Worm (Caenorhabditis elegans): ENCODE measurements around the gene bcl-7.
A peak's percentile ranks its signal among the peaks of the same experiment; 100 is the strongest.

bcl-7 gene

ce11 chrIII:5940525-5940974 lies 14.7 kb downstream of the bcl-7 start (continued):
- no peak for TF ChIP-seq F49E8.2 (tag; optimal IDR thresholded peaks at IDR 0.05; ENCODE audit: borderline replicate concordance)
- peak; percentile 17; the same call in 1 of the 2 replicates for TF ChIP-seq ceh-20 (GFP tag; IDR thresholded peaks at IDR 0.05)
- TF ChIP-seq daf-16 (GFP tag; optimal IDR thresholded peaks at IDR 0.05): no peak
- peak; percentile 36 for TF ChIP-seq daf-16 (tag; optimal IDR thresholded peaks at IDR 0.05)
- peak; percentile 30; the same call in 1 of the 2 replicates for TF ChIP-seq dmd-8 (GFP tag; IDR thresholded peaks at IDR 0.05)
- TF ChIP-seq snpc-1.2 (GFP tag; IDR thresholded peaks at IDR 0.05): peak; percentile 13; the same call in 1 of the 2 replicates
- no peak for TF ChIP-seq nhr-48 (tag; optimal IDR thresholded peaks at IDR 0.05)
- no peak for TF ChIP-seq aly-2 (tag; optimal IDR thresholded peaks at IDR 0.05)
- no peak for TF ChIP-seq attf-4 (tag; optimal IDR thresholded peaks at IDR 0.05)
- TF ChIP-seq zag-1 (tag; optimal IDR thresholded peaks at IDR 0.05): no peak
- TF ChIP-seq duxl-1 (tag; optimal IDR thresholded peaks at IDR 0.05; ENCODE audit: poor library complexity): peak; percentile 67
- TF ChIP-seq daf-19 (GFP tag; conservative IDR thresholded peaks at IDR 0.05): 0 out of 2 replicates have a peak, but pooled peaks have one; percentile 21
- no peak for TF ChIP-seq ztf-11 (tag; optimal IDR thresholded peaks at IDR 0.05)
- no peak for TF ChIP-seq nhr-102 (tag; optimal IDR thresholded peaks at IDR 0.05)
- no peak for TF ChIP-seq snpc-4 (tag; optimal IDR thresholded peaks at IDR 0.05)
- peak; percentile 96 for TF ChIP-seq mdl-1 (tag; optimal IDR thresholded peaks at IDR 0.05)
- peak; percentile 71 for TF ChIP-seq ctbp-1 (GFP tag; IDR thresholded peaks at IDR 0.05)
- peak; percentile 50 to 60 for TF ChIP-seq lsy-2 (tag; optimal IDR thresholded peaks at IDR 0.05)

- TF ChIP-seq daf-12 (tag; optimal IDR thresholded peaks at IDR 0.05): no peak
- TF ChIP-seq hmg-1.1 (GFP tag; IDR thresholded peaks at IDR 0.05): 0 out of 2 replicates have a peak, but pooled peaks have one; percentile 13
- TF ChIP-seq set-16 (GFP tag; IDR thresholded peaks at IDR 0.05): 0 out of 2 replicates have a peak, but pooled peaks have one; percentile 10
- no peak for TF ChIP-seq php-3 (GFP tag; IDR thresholded peaks at IDR 0.05)
- TF ChIP-seq lir-3 (tag; optimal IDR thresholded peaks at IDR 0.05): no peak
- TF ChIP-seq daf-8 (GFP tag; IDR thresholded peaks at IDR 0.05): no peak
- no peak for TF ChIP-seq rbr-2 (tag; optimal IDR thresholded peaks at IDR 0.05)
- no peak for TF ChIP-seq dpl-1 (GFP tag; optimal IDR thresholded peaks at IDR 0.05)
- peak; percentile 5; the same call in 1 of the 2 replicates for TF ChIP-seq pha-4 (GFP tag; IDR thresholded peaks at IDR 0.05)
- TF ChIP-seq pha-4 (tag; optimal IDR thresholded peaks at IDR 0.05): no peak
- TF ChIP-seq Y105C5A.15 (GFP tag; IDR thresholded peaks at IDR 0.05): no peak
- no peak for TF ChIP-seq madf-5 (GFP tag; IDR thresholded peaks at IDR 0.05)
- no peak for TF ChIP-seq dmd-9 (GFP tag; IDR thresholded peaks at IDR 0.05)
- TF ChIP-seq ces-1 (GFP tag; optimal IDR thresholded peaks at IDR 0.05): no peak
- TF ChIP-seq ctbp-1 (GFP tag; IDR thresholded peaks at IDR 0.05): 0 out of 2 replicates have a peak, but pooled peaks have one; percentile 6
- no peak for TF ChIP-seq nhr-11 (tag; optimal IDR thresholded peaks at IDR 0.05)
- TF ChIP-seq pqm-1 (tag; optimal IDR thresholded peaks at IDR 0.05): no peak
- peak; percentile 52; the same call in 1 of the 2 replicates for TF ChIP-seq egl-43 (GFP tag; IDR thresholded peaks at IDR 0.05)
- no peak for TF ChIP-seq lin-1 (GFP tag; IDR thresholded peaks at IDR 0.05)
- TF ChIP-seq duxl-1 (tag; optimal IDR thresholded peaks at IDR 0.05; ENCODE audit: poor library complexity): no peak
- no peak for TF ChIP-seq ZK546.5 (tag; optimal IDR thresholded peaks at IDR 0.05)
- no peak for TF ChIP-seq ama-1 (optimal IDR thresholded peaks at IDR 0.05)
- no peak for TF ChIP-seq F44E2.7 (GFP tag; IDR thresholded peaks at IDR 0.05)
These were observed 16.2 kb downstream of the bcl-7 start for ce11 chrIII:5942104-5942503.

Data from whole organism, L4 larva.